Fruit fly (Drosophila melanogaster) whole organism, embryonic: ENCODE data around the gene Cyp6v1.

Source experiments
- ATbp ChIP-seq: fragments of 200-800 bp; sonication (Bioruptor generic); optimal IDR thresholded peaks from 2 replicates; lab custom pipeline; 2017; ENCODE audit warnings: missing biosample characterization, mild to moderate bottlenecking, missing genetic modification characterization, missing genetic modification reagents
- Adf1 ChIP-seq: fragments of 200-800 bp; sonication (Bioruptor generic); IDR thresholded peaks from 2 replicates; pipeline ENCODE4 v1.3.6; 2022; ENCODE audit warnings: missing biosample characterization, missing genetic modification characterization
- CG11456 ChIP-seq: fragments of 200-800 bp; sonication (Bioruptor generic); IDR thresholded peaks from 3 replicates; pipeline ENCODE4 v1.3.6; 2022; ENCODE audit warnings: missing biosample characterization, missing genetic modification characterization
- CG13123 ChIP-seq: fragments of 200-800 bp; sonication (Bioruptor generic); optimal IDR thresholded peaks from 2 replicates; lab custom pipeline; 2016; ENCODE audit warnings: missing biosample characterization, missing genetic modification characterization
- CG13296 ChIP-seq: fragments of 200-800 bp; sonication (Bioruptor generic); optimal IDR thresholded peaks from 3 replicates; lab custom pipeline; 2018; ENCODE audit warnings: missing biosample characterization, mild to moderate bottlenecking, missing genetic modification characterization
- CG13775 ChIP-seq: fragments of 200-800 bp; sonication (Bioruptor generic); optimal IDR thresholded peaks from 3 replicates; lab custom pipeline; 2017; ENCODE audit warnings: missing biosample characterization, mild to moderate bottlenecking, missing genetic modification characterization
- CG17328 ChIP-seq: fragments of 200-800 bp; sonication (Bioruptor generic); IDR thresholded peaks from 2 replicates; pipeline ENCODE4 v1.3.6; 2022; ENCODE audit warnings: missing biosample characterization, missing genetic modification characterization
- CG17802 ChIP-seq: fragments of 200-800 bp; sonication (Bioruptor generic); optimal IDR thresholded peaks from 2 replicates; lab custom pipeline; 2018; ENCODE audit warnings: missing biosample characterization, mild to moderate bottlenecking, missing genetic modification characterization, moderate library complexity
- CG2120 ChIP-seq: fragments of 200-800 bp; sonication (Bioruptor generic); optimal IDR thresholded peaks from 3 replicates; lab custom pipeline; 2016; ENCODE audit warnings: missing biosample characterization, missing genetic modification characterization
- CG30403 ChIP-seq: fragments of 200-800 bp; sonication (Bioruptor generic); optimal IDR thresholded peaks from 3 replicates; lab custom pipeline; 2016; ENCODE audit warnings: missing biosample characterization, missing genetic modification characterization
- CG30431 ChIP-seq: fragments of 200-800 bp; sonication (Bioruptor generic); optimal IDR thresholded peaks from 2 replicates; lab custom pipeline; 2017; ENCODE audit warnings: missing biosample characterization, missing genetic modification characterization
- CG4707 ChIP-seq: fragments of 200-800 bp; sonication (Bioruptor generic); optimal IDR thresholded peaks from 2 replicates; lab custom pipeline; 2018; ENCODE audit warnings: missing biosample characterization, mild to moderate bottlenecking, missing genetic modification characterization, moderate library complexity
- CG6272 ChIP-seq: fragments of 200-800 bp; sonication (Bioruptor generic); IDR thresholded peaks from 2 replicates; pipeline ENCODE4 v1.3.6; 2022; ENCODE audit warnings: missing biosample characterization, missing genetic modification characterization
- CG6813 ChIP-seq: fragments of 200-800 bp; sonication (Bioruptor generic); optimal IDR thresholded peaks from 2 replicates; lab custom pipeline; 2017; ENCODE audit warnings: missing biosample characterization, missing genetic modification characterization, mild to moderate bottlenecking, moderate library complexity, missing genetic modification reagents
- CG8089 ChIP-seq: fragments of 200-800 bp; sonication (Bioruptor generic); optimal IDR thresholded peaks from 3 replicates; lab custom pipeline; 2016; ENCODE audit warnings: missing biosample characterization, missing genetic modification characterization
- CG9817 ChIP-seq: fragments of 200-800 bp; sonication (Bioruptor generic); optimal IDR thresholded peaks from 2 replicates; lab custom pipeline; 2018; ENCODE audit warnings: missing biosample characterization, mild to moderate bottlenecking, missing genetic modification characterization, moderate library complexity
- CTCF ChIP-seq: fragments of 200-800 bp; sonication (Bioruptor generic); optimal IDR thresholded peaks from 2 replicates; lab custom pipeline; 2017; ENCODE audit warnings: missing biosample characterization, mild to moderate bottlenecking, missing genetic modification characterization, moderate library complexity
- Deaf1 ChIP-seq: fragments of 200-800 bp; optimal IDR thresholded peaks from 3 replicates; lab custom pipeline; 2019; ENCODE audit warnings: missing biosample characterization, mild to moderate bottlenecking, missing genetic modification characterization, moderate library complexity
- E2f1 ChIP-seq: fragments of 200-800 bp; sonication (Bioruptor generic); IDR thresholded peaks from 2 replicates; pipeline ENCODE4 v1.3.6; 2022; ENCODE audit warnings: missing biosample characterization, missing genetic modification characterization
- Fer3 ChIP-seq: fragments of 200-800 bp; sonication (Bioruptor generic); optimal IDR thresholded peaks from 2 replicates; lab custom pipeline; 2018; ENCODE audit warnings: missing biosample characterization, mild to moderate bottlenecking, missing genetic modification characterization, moderate library complexity
- Hsf ChIP-seq: fragments of 200-800 bp; sonication (Bioruptor generic); optimal IDR thresholded peaks from 3 replicates; lab custom pipeline; 2016; ENCODE audit warnings: missing biosample characterization, missing genetic modification characterization
- Lpt ChIP-seq: fragments of >200 bp; optimal IDR thresholded peaks from 2 replicates; lab custom pipeline; 2018; ENCODE audit warnings: missing biosample characterization, missing genetic modification characterization
- Med ChIP-seq: fragments of 200-800 bp; sonication (Bioruptor generic); peaks from one replicate; lab custom pipeline; 2016; ENCODE audit warnings: missing biosample characterization, missing genetic modification characterization, mild to moderate bottlenecking, inconsistent platforms, moderate library complexity
- Nf-YB ChIP-seq: fragments of 200-800 bp; sonication (Bioruptor generic); optimal IDR thresholded peaks from 3 replicates; lab custom pipeline; 2019; ENCODE audit warnings: missing biosample characterization, mild to moderate bottlenecking, missing genetic modification characterization, moderate library complexity
- Nf-YC ChIP-seq: fragments of 200-800 bp; optimal IDR thresholded peaks from 3 replicates; lab custom pipeline; 2019; ENCODE audit warnings: missing biosample characterization, mild to moderate bottlenecking, missing genetic modification characterization, moderate library complexity
- Pdp1 ChIP-seq, 2 experiments: fragments of 200-800 bp; sonication (Bioruptor generic); optimal IDR thresholded peaks; 3 replicates each; lab custom pipeline; 2016; ENCODE audit warnings: missing biosample characterization in 2 of 2, missing genetic modification characterization in 2 of 2, mild to moderate bottlenecking in 1 of 2, moderate library complexity in 1 of 2
- Xbp1 ChIP-seq: fragments of 200-800 bp; sonication (Bioruptor generic); optimal IDR thresholded peaks from 3 replicates; lab custom pipeline; 2016; ENCODE audit warnings: missing biosample characterization, mild to moderate bottlenecking, missing genetic modification characterization
- YL-1 ChIP-seq: fragments of 200-800 bp; sonication (Bioruptor generic); optimal IDR thresholded peaks from 3 replicates; lab custom pipeline; 2017; ENCODE audit warnings: missing biosample characterization, mild to moderate bottlenecking, missing genetic modification characterization
- cas ChIP-seq: fragments of 200-800 bp; sonication (Bioruptor generic); IDR thresholded peaks from 2 replicates; pipeline ENCODE4 v1.3.6; 2022; ENCODE audit warnings: missing biosample characterization, missing genetic modification characterization
- cg ChIP-seq: fragments of 200-800 bp; sonication (Bioruptor generic); optimal IDR thresholded peaks from 3 replicates; lab custom pipeline; 2019; ENCODE audit warnings: missing biosample characterization, mild to moderate bottlenecking, missing genetic modification characterization, moderate library complexity
- crc ChIP-seq: fragments of 200-800 bp; sonication (Bioruptor generic); optimal IDR thresholded peaks from 2 replicates; lab custom pipeline; 2016; ENCODE audit warnings: missing biosample characterization, missing genetic modification characterization
- cwo ChIP-seq: fragments of 200-800 bp; sonication (Bioruptor generic); optimal IDR thresholded peaks from 3 replicates; lab custom pipeline; 2017; ENCODE audit warnings: missing biosample characterization, missing genetic modification characterization, mild to moderate bottlenecking, moderate library complexity, missing genetic modification reagents
- fd96Cb ChIP-seq: fragments of 200-800 bp; sonication (Bioruptor generic); optimal IDR thresholded peaks from 2 replicates; lab custom pipeline; 2018; ENCODE audit warnings: missing biosample characterization, mild to moderate bottlenecking, missing genetic modification characterization, moderate library complexity
- ftz-f1 ChIP-seq: fragments of 200-800 bp; sonication (Bioruptor generic); optimal IDR thresholded peaks from 2 replicates; lab custom pipeline; 2016; ENCODE audit warnings: missing biosample characterization, missing genetic modification characterization
- gcm ChIP-seq: fragments of 200-800 bp; sonication (Bioruptor generic); optimal IDR thresholded peaks from 2 replicates; lab custom pipeline; 2019; ENCODE audit warnings: missing biosample characterization, mild to moderate bottlenecking, missing genetic modification characterization, moderate library complexity
- jumu ChIP-seq: fragments of 200-800 bp; sonication (Bioruptor generic); optimal IDR thresholded peaks from 3 replicates; lab custom pipeline; 2016; ENCODE audit warnings: missing biosample characterization, missing genetic modification characterization
- kay ChIP-seq: fragments of 200-800 bp; sonication (Bioruptor generic); optimal IDR thresholded peaks from 2 replicates; lab custom pipeline; 2016; ENCODE audit warnings: missing biosample characterization, missing genetic modification characterization
- maf-S ChIP-seq: fragments of 200-800 bp; sonication (Bioruptor generic); optimal IDR thresholded peaks from 2 replicates; lab custom pipeline; 2016; ENCODE audit warnings: missing biosample characterization, missing genetic modification characterization
- nerfin-1 ChIP-seq: fragments of 200-800 bp; sonication (Bioruptor generic); optimal IDR thresholded peaks from 3 replicates; lab custom pipeline; 2019; ENCODE audit warnings: missing biosample characterization, mild to moderate bottlenecking, missing genetic modification characterization, moderate library complexity
- slp2 ChIP-seq: fragments of 200-800 bp; sonication (Bioruptor generic); optimal IDR thresholded peaks from 2 replicates; lab custom pipeline; 2016; ENCODE audit warnings: missing biosample characterization, missing genetic modification characterization
- sr ChIP-seq: fragments of 200-800 bp; sonication (Bioruptor generic); IDR thresholded peaks from 3 replicates; pipeline ENCODE4 v1.3.6; 2022; ENCODE audit warnings: missing biosample characterization, missing genetic modification characterization
- stc ChIP-seq: fragments of 200-800 bp; sonication (Bioruptor generic); IDR thresholded peaks from 2 replicates; pipeline ENCODE4 v1.3.6; 2022; ENCODE audit warnings: missing biosample characterization, missing genetic modification characterization
- unpg ChIP-seq: fragments of 200-800 bp; sonication (Bioruptor generic); optimal IDR thresholded peaks from 3 replicates; lab custom pipeline; 2018; ENCODE audit warnings: missing biosample characterization, mild to moderate bottlenecking, missing genetic modification characterization, moderate library complexity
- vfl ChIP-seq: fragments of 200-800 bp; sonication (Bioruptor generic); optimal IDR thresholded peaks from 2 replicates; lab custom pipeline; 2016; ENCODE audit warnings: missing biosample characterization, missing genetic modification characterization
- z ChIP-seq: fragments of 200-800 bp; sonication (Bioruptor generic); IDR thresholded peaks from 3 replicates; pipeline ENCODE4 v1.3.6; 2022; ENCODE audit warnings: missing biosample characterization, missing genetic modification characterization

The Cyp6v1 gene

dm6 chrX:20656535-20657350 is at the start of gene Cyp6v1 (continued):
- TF ChIP-seq fd96Cb (tag; lab: Kevin White, UChicago) (no peak), Lpt (GFP tag; lab: Kevin White, UChicago) (no peak), kay (peak; percentile 3), Hsf (GFP tag; lab: Kevin White, UChicago) (peak; percentile 33), Xbp1 (peak; percentile 27), Adf1 (GFP tag; lab: Robert Waterston, UW) (peak; percentile 91), CG4707 (no peak), sr (no peak), CG17802 (tag; lab: Kevin White, UChicago) (no peak), maf-S (no peak), Med (GFP tag; lab: Kevin White, UChicago) (peak; percentile 79), unpg (GFP tag; lab: Kevin White, UChicago) (peak; percentile 12), CG17328 (GFP tag; lab: Robert Waterston, UW) (no peak), CG6272 (GFP tag; lab: Robert Waterston, UW) (no peak), CG30403 (GFP tag; lab: Kevin White, UChicago) (peak; percentile 57), vfl (no peak), crc (GFP tag; lab: Kevin White, UChicago) (no peak)
- TF ChIP-seq, all 482 proteins: peak for 128

- TF ChIP-seq CG8089 (GFP tag; lab: Kevin White, UChicago) (no peak), z (GFP tag; lab: Robert Waterston, UW) (peak; percentile 87)
- TF ChIP-seq, all 482 proteins: peak for 1
Measured at dm6 chrX:20612979-20613378, 43.9 kb upstream of the Cyp6v1 start.

dm6 chrX:20623673-20624072 is 33.2 kb upstream of the Cyp6v1 start, which contains the start of gene RunxA:
Gene RunxA, minus strand, starts transcription at chrX:20623773.
- no peak for TF ChIP-seq CG30431 (GFP tag; lab: Kevin White, UChicago)
- no peak for TF ChIP-seq Fer3 (tag; lab: Kevin White, UChicago)
- no peak for TF ChIP-seq Xbp1
- peak; percentile 23 for TF ChIP-seq Deaf1 (tag; lab: Kevin White, UChicago)
- no peak for TF ChIP-seq cas
- peak; percentile 89 for TF ChIP-seq z (GFP tag; lab: Robert Waterston, UW)

- TF ChIP-seq Nf-YC (tag; lab: Kevin White, UChicago) (peak; percentile 58), CG13123 (no peak), CG11456 (0 out of 3 replicates have a peak, but pooled peaks have one; percentile 22), cg (GFP tag; lab: Kevin White, UChicago) (peak; percentile 6), YL-1 (GFP tag; lab: Kevin White, UChicago) (no peak), CTCF (GFP tag; lab: Kevin White, UChicago) (peak; percentile 86), stc (no peak), Nf-YB (GFP tag; lab: Kevin White, UChicago) (peak; percentile 80), CG13775 (GFP tag; lab: Kevin White, UChicago) (no peak)
Measured at dm6 chrX:20629360-20629759, 27.6 kb upstream of the Cyp6v1 start.

- TF ChIP-seq CG9817 (tag; lab: Kevin White, UChicago) = peak; percentile 22
- peak; percentile 36; the same call in 1 of the 2 replicates for TF ChIP-seq E2f1 (GFP tag; lab: Robert Waterston, UW)
- TF ChIP-seq CG13296 (GFP tag; lab: Kevin White, UChicago) = peak; percentile 55
- peak; percentile 13 for TF ChIP-seq slp2 (GFP tag; lab: Kevin White, UChicago)
- TF ChIP-seq gcm = no peak
- peak; percentile 41 for TF ChIP-seq Xbp1
- peak; percentile 14 for TF ChIP-seq jumu
- peak; percentile 13 for TF ChIP-seq CG2120 (GFP tag; lab: Kevin White, UChicago)
- TF ChIP-seq Pdp1 (GFP tag; optimal IDR thresholded peaks at IDR 0.05; lab: Kevin White, UChicago) = peak; percentile 45 to 56
- TF ChIP-seq nerfin-1 (tag; lab: Kevin White, UChicago) = peak; percentile 37
- TF ChIP-seq ATbp (GFP tag; lab: Kevin White, UChicago) = peak; percentile 9
- peak; percentile 31 for TF ChIP-seq cwo (GFP tag; lab: Kevin White, UChicago)
- TF ChIP-seq CG6813 (GFP tag; lab: Kevin White, UChicago) = peak; percentile 5
- no peak for TF ChIP-seq ftz-f1 (GFP tag; lab: Kevin White, UChicago)
Measured at dm6 chrX:20631160-20631559, 25.8 kb upstream of the Cyp6v1 start.
